Fruit fly (Drosophila melanogaster): ENCODE measurements around the gene CG5567.

DNA sequence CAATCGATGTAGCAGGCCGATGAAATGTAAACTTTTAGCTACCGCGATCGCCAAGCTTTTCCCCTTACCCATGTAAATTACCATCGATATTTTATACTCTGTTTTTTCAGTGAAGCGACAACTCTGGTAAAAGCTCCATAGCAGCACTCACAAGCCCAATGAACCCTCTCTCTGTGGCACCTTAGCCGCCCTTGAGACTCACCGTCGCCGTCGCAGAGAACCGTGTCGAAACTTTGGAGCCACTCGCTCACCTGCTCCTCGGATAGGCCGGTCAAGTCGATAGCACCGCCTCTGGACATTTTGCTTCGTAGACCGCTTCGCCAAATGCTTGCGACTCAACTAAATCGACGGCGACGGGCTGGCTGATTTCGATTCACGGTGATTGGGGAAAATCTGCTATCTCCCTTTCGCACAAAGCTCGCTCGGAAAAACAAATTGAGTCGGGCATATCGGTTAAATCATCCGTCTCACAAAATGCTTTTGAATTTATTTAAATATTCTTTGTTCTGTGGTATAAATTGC, 2.2 kb downstream of the CG5567 start, which contains the start of gene CG5577:
- TF ChIP-seq CTCF (optimal IDR thresholded peaks at IDR 0.05) = no peak
- no peak for TF ChIP-seq CG8478 (optimal IDR thresholded peaks at IDR 0.05)
